Fruit fly (Drosophila melanogaster) whole organism, embryonic: ENCODE data around the gene eEF1alpha2.

Experiments used
- Adf1 ChIP-seq: fragments of 200-800 bp; sonication (Bioruptor generic); IDR thresholded peaks from 2 replicates; pipeline ENCODE4 v1.3.6; 2022; ENCODE audit warnings: missing biosample characterization, missing genetic modification characterization
- BEAF-32 ChIP-seq: fragments of 200-800 bp; sonication (Bioruptor generic); optimal IDR thresholded peaks from 3 replicates; lab custom pipeline; 2017; ENCODE audit warnings: missing biosample characterization, missing genetic modification characterization, mild to moderate bottlenecking, moderate library complexity, missing genetic modification reagents
- BtbVII ChIP-seq: fragments of 200-800 bp; sonication (Bioruptor generic); optimal IDR thresholded peaks from 3 replicates; lab custom pipeline; 2017; ENCODE audit warnings: missing biosample characterization, mild to moderate bottlenecking, missing genetic modification characterization
- CG10431 ChIP-seq: fragments of 200-800 bp; sonication (Bioruptor generic); optimal IDR thresholded peaks from 3 replicates; lab custom pipeline; 2018; ENCODE audit warnings: missing biosample characterization, mild to moderate bottlenecking, missing genetic modification characterization
- CG11085 ChIP-seq: fragments of 200-800 bp; sonication (Bioruptor generic); IDR thresholded peaks from 2 replicates; pipeline ENCODE4 v1.3.6; 2022; ENCODE audit warnings: missing biosample characterization, missing genetic modification characterization
- CG11456 ChIP-seq: fragments of 200-800 bp; sonication (Bioruptor generic); IDR thresholded peaks from 3 replicates; pipeline ENCODE4 v1.3.6; 2022; ENCODE audit warnings: missing biosample characterization, missing genetic modification characterization
- CG12219 ChIP-seq: fragments of 200-800 bp; sonication (Bioruptor generic); optimal IDR thresholded peaks from 3 replicates; lab custom pipeline; 2018; ENCODE audit warnings: missing biosample characterization, mild to moderate bottlenecking, missing genetic modification characterization
- CG13424 ChIP-seq: fragments of 200-800 bp; sonication (Bioruptor generic); optimal IDR thresholded peaks from 2 replicates; lab custom pipeline; 2019; ENCODE audit warnings: missing biosample characterization, mild to moderate bottlenecking, missing genetic modification characterization, moderate library complexity
- CG17802 ChIP-seq: fragments of 200-800 bp; sonication (Bioruptor generic); optimal IDR thresholded peaks from 2 replicates; lab custom pipeline; 2018; ENCODE audit warnings: missing biosample characterization, mild to moderate bottlenecking, missing genetic modification characterization, moderate library complexity
- CG18599 ChIP-seq: fragments of 200-800 bp; sonication (Bioruptor generic); optimal IDR thresholded peaks from 3 replicates; lab custom pipeline; 2017; ENCODE audit warnings: missing biosample characterization, missing genetic modification characterization, mild to moderate bottlenecking, moderate library complexity, missing genetic modification reagents
- CG18764 ChIP-seq: fragments of 200-800 bp; sonication (Bioruptor generic); optimal IDR thresholded peaks from 3 replicates; lab custom pipeline; 2016; ENCODE audit warnings: missing biosample characterization, missing genetic modification characterization
- CG31441 ChIP-seq: fragments of 200-800 bp; sonication (Bioruptor generic); IDR thresholded peaks from 2 replicates; pipeline ENCODE4 v1.3.6; 2022; ENCODE audit warnings: missing biosample characterization, missing genetic modification characterization
- CG33557 ChIP-seq: fragments of 200-800 bp; sonication (Bioruptor generic); optimal IDR thresholded peaks from 2 replicates; lab custom pipeline; 2019; ENCODE audit warnings: missing biosample characterization, mild to moderate bottlenecking, missing genetic modification characterization, moderate library complexity
- CG3407 ChIP-seq: fragments of 200-800 bp; sonication (Bioruptor generic); optimal IDR thresholded peaks from 2 replicates; lab custom pipeline; 2018; ENCODE audit warnings: missing biosample characterization, mild to moderate bottlenecking, missing genetic modification characterization
- CG4617 ChIP-seq: fragments of 200-800 bp; sonication (Bioruptor generic); optimal IDR thresholded peaks from 3 replicates; lab custom pipeline; 2016; ENCODE audit warnings: missing biosample characterization, missing genetic modification characterization, borderline replicate concordance
- CG6654 ChIP-seq: fragments of 200-800 bp; sonication (Bioruptor generic); optimal IDR thresholded peaks from 2 replicates; lab custom pipeline; 2017; ENCODE audit warnings: missing biosample characterization, mild to moderate bottlenecking, missing genetic modification characterization
- CG7357 ChIP-seq: fragments of 200-800 bp; sonication (Bioruptor generic); IDR thresholded peaks from 3 replicates; pipeline ENCODE4 v1.3.6; 2022; ENCODE audit warnings: missing biosample characterization, missing genetic modification characterization
- CG7745 ChIP-seq: fragments of 200-800 bp; sonication (Bioruptor generic); optimal IDR thresholded peaks from 2 replicates; lab custom pipeline; 2018; ENCODE audit warnings: missing biosample characterization, mild to moderate bottlenecking, missing genetic modification characterization, moderate library complexity
- CG8388 ChIP-seq: fragments of 200-800 bp; sonication (Bioruptor generic); optimal IDR thresholded peaks from 2 replicates; lab custom pipeline; 2019; ENCODE audit warnings: missing biosample characterization, mild to moderate bottlenecking, missing genetic modification characterization, moderate library complexity
- CG9876 ChIP-seq: fragments of 200-800 bp; sonication (Bioruptor generic); optimal IDR thresholded peaks from 2 replicates; lab custom pipeline; 2016; ENCODE audit warnings: missing biosample characterization, missing genetic modification characterization
- D19B ChIP-seq: fragments of 200-800 bp; sonication (Bioruptor generic); optimal IDR thresholded peaks from 2 replicates; lab custom pipeline; 2017; ENCODE audit warnings: missing biosample characterization, mild to moderate bottlenecking, missing genetic modification characterization
- Deaf1 ChIP-seq: fragments of 200-800 bp; optimal IDR thresholded peaks from 3 replicates; lab custom pipeline; 2019; ENCODE audit warnings: missing biosample characterization, mild to moderate bottlenecking, missing genetic modification characterization, moderate library complexity
- Fer3 ChIP-seq: fragments of 200-800 bp; sonication (Bioruptor generic); optimal IDR thresholded peaks from 2 replicates; lab custom pipeline; 2018; ENCODE audit warnings: missing biosample characterization, mild to moderate bottlenecking, missing genetic modification characterization, moderate library complexity
- HLH54F ChIP-seq: fragments of 200-800 bp; sonication (Bioruptor generic); optimal IDR thresholded peaks from 3 replicates; lab custom pipeline; 2016; ENCODE audit warnings: missing biosample characterization, missing genetic modification characterization
- Lim3 ChIP-seq: fragments of 200-800 bp; sonication (Bioruptor generic); IDR thresholded peaks from 2 replicates; pipeline ENCODE4 v1.3.6; 2022; ENCODE audit warnings: missing biosample characterization, missing genetic modification characterization
- Med ChIP-seq: fragments of 200-800 bp; sonication (Bioruptor generic); peaks from one replicate; lab custom pipeline; 2016; ENCODE audit warnings: missing biosample characterization, missing genetic modification characterization, mild to moderate bottlenecking, inconsistent platforms, moderate library complexity
- Mes4 ChIP-seq: fragments of 200-800 bp; sonication (Bioruptor generic); optimal IDR thresholded peaks from 2 replicates; lab custom pipeline; 2016; ENCODE audit warnings: missing biosample characterization, missing genetic modification characterization
- Oaz ChIP-seq: fragments of 200-800 bp; sonication (Bioruptor generic); IDR thresholded peaks from 2 replicates; pipeline ENCODE4 v1.3.6; 2022; ENCODE audit warnings: missing biosample characterization, missing genetic modification characterization
- Pdp1 ChIP-seq, 2 experiments: fragments of 200-800 bp; sonication (Bioruptor generic); optimal IDR thresholded peaks; 3 replicates each; lab custom pipeline; 2016; ENCODE audit warnings: missing biosample characterization in 2 of 2, missing genetic modification characterization in 2 of 2, mild to moderate bottlenecking in 1 of 2, moderate library complexity in 1 of 2
- Ravus ChIP-seq: fragments of 200-800 bp; sonication (Bioruptor generic); IDR thresholded peaks from 2 replicates; pipeline ENCODE4 v1.3.6; 2022; ENCODE audit warnings: missing biosample characterization, missing genetic modification characterization
- bab2 ChIP-seq: fragments of 200-800 bp; sonication (Bioruptor generic); optimal IDR thresholded peaks from 2 replicates; lab custom pipeline; 2016; ENCODE audit warnings: missing biosample characterization, missing genetic modification characterization
- bcd ChIP-seq: fragments of 200-800 bp; sonication (Bioruptor generic); optimal IDR thresholded peaks from 2 replicates; lab custom pipeline; 2017; ENCODE audit warnings: missing biosample characterization, mild to moderate bottlenecking, missing genetic modification characterization
- dan ChIP-seq: fragments of 200-800 bp; sonication (Bioruptor generic); IDR thresholded peaks from 2 replicates; pipeline ENCODE4 v1.3.6; 2022; ENCODE audit warnings: missing biosample characterization, missing genetic modification characterization
- danr ChIP-seq: fragments of 200-800 bp; sonication (Bioruptor generic); IDR thresholded peaks from 2 replicates; pipeline ENCODE4 v1.3.6; 2022; ENCODE audit warnings: missing biosample characterization, missing genetic modification characterization
- dm ChIP-seq: fragments of 200-800 bp; sonication (Bioruptor generic); optimal IDR thresholded peaks from 3 replicates; lab custom pipeline; 2016; ENCODE audit warnings: missing biosample characterization, missing genetic modification characterization
- fd3F ChIP-seq: fragments of 200-800 bp; sonication (Bioruptor generic); optimal IDR thresholded peaks from 2 replicates; lab custom pipeline; 2018; ENCODE audit warnings: missing biosample characterization, mild to moderate bottlenecking, missing genetic modification characterization, moderate library complexity
- fd64A ChIP-seq: fragments of 200-800 bp; sonication (Bioruptor generic); optimal IDR thresholded peaks from 3 replicates; lab custom pipeline; 2018; ENCODE audit warnings: missing biosample characterization, mild to moderate bottlenecking, missing genetic modification characterization
- h ChIP-seq: fragments of >200 bp; optimal IDR thresholded peaks from 2 replicates; lab custom pipeline; 2017
- jigr1 ChIP-seq: fragments of 200-800 bp; sonication (Bioruptor generic); IDR thresholded peaks from 3 replicates; pipeline ENCODE4 v1.3.6; 2022; ENCODE audit warnings: missing biosample characterization, missing genetic modification characterization
- jing ChIP-seq: fragments of 200-800 bp; sonication (Bioruptor generic); optimal IDR thresholded peaks from 2 replicates; lab custom pipeline; 2018; ENCODE audit warnings: missing biosample characterization, mild to moderate bottlenecking, missing genetic modification characterization
- lilli ChIP-seq: fragments of 200-800 bp; sonication (Bioruptor generic); optimal IDR thresholded peaks from 3 replicates; lab custom pipeline; 2016; ENCODE audit warnings: missing biosample characterization, missing genetic modification characterization
- luna ChIP-seq: fragments of 200-800 bp; sonication (Bioruptor generic); optimal IDR thresholded peaks from 2 replicates; lab custom pipeline; 2016; ENCODE audit warnings: missing biosample characterization, missing genetic modification characterization
- nom ChIP-seq: fragments of 200-800 bp; sonication (Bioruptor generic); optimal IDR thresholded peaks from 2 replicates; lab custom pipeline; 2017; ENCODE audit warnings: missing biosample characterization, missing genetic modification characterization, mild to moderate bottlenecking, moderate library complexity, missing genetic modification reagents
- otp ChIP-seq: fragments of 200-800 bp; sonication (Bioruptor generic); IDR thresholded peaks from 3 replicates; pipeline ENCODE4, ENCODE4 v1.3.6; 2022; ENCODE audit warnings: missing biosample characterization, missing genetic modification characterization
- psq ChIP-seq: fragments of 200-800 bp; sonication (Bioruptor generic); optimal IDR thresholded peaks from 2 replicates; lab custom pipeline; 2017; ENCODE audit warnings: missing biosample characterization, missing genetic modification characterization
- pum ChIP-seq: fragments of 200-800 bp; sonication (Bioruptor generic); optimal IDR thresholded peaks from 2 replicates; lab custom pipeline; 2016; ENCODE audit warnings: missing biosample characterization, missing genetic modification characterization
- seq ChIP-seq: fragments of 200-800 bp; sonication (Bioruptor generic); IDR thresholded peaks from 2 replicates; pipeline ENCODE4 v1.3.6; 2022; ENCODE audit warnings: missing biosample characterization, missing genetic modification characterization
- so ChIP-seq: fragments of 200-800 bp; sonication (Bioruptor generic); IDR thresholded peaks from 3 replicates; pipeline ENCODE4 v1.3.6; 2022; ENCODE audit warnings: missing biosample characterization, missing genetic modification characterization
- sqz ChIP-seq: fragments of 200-800 bp; sonication (Bioruptor generic); optimal IDR thresholded peaks from 3 replicates; lab custom pipeline; 2018; ENCODE audit warnings: missing biosample characterization, mild to moderate bottlenecking, missing genetic modification characterization
- tx ChIP-seq: fragments of 200-800 bp; sonication (Bioruptor generic); optimal IDR thresholded peaks from 2 replicates; lab custom pipeline; 2016; ENCODE audit warnings: missing biosample characterization, missing genetic modification characterization
- unc-4 ChIP-seq: fragments of 200-800 bp; sonication (Bioruptor generic); IDR thresholded peaks from 2 replicates; pipeline ENCODE4 v1.3.6; 2022; ENCODE audit warnings: missing biosample characterization, missing genetic modification characterization; ENCODE audit not compliant: partially characterized antibody

eEF1alpha2 gene

DNA sequence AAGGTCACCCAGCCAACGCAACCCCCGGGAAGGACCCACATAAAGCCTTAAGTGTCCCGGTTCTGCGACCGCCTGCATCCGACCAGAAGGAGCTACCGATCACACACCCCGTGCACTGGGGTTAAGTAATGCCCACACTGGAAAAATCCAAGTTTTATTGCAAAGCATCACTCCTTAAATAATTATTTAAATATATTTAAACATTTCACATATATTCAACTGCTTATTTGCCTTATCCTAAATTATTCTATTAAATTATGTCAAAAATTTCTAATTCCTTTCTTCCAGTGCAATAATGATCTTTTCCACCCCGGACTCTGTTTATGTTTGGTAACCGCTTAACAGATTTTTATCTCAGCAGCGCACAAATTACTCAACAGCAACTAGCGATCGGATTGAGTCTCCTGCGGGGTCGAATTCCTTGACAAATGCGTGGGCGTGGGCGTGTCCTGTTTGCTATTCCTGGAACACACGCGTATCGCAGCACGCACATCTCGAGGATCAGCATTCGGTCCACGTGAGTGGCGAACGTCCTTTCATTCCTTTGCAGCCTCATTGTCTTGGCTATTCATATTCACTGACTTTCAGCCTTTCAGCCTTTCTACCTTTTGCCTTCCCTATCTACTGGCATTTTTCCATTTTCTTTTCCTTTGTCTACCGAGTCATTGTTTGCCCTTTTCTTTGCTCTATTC lies 33.6 kb upstream of the eEF1alpha2 start (continued):
- TF ChIP-seq bab2 (no peak), tx (no peak), BEAF-32 (GFP tag; lab: Kevin White, UChicago) (no peak), Pdp1 (GFP tag; optimal IDR thresholded peaks at IDR 0.05; lab: Kevin White, UChicago) (no peak), CG18599 (GFP tag; lab: Kevin White, UChicago) (no peak), fd3F (GFP tag; lab: Kevin White, UChicago) (no peak), fd64A (GFP tag; lab: Kevin White, UChicago) (no peak), CG3407 (GFP tag; lab: Kevin White, UChicago) (peak; percentile 11), bcd (GFP tag; lab: Kevin White, UChicago) (peak; percentile 11), CG13424 (tag; lab: Kevin White, UChicago) (peak; percentile 30), lilli (GFP tag; lab: Kevin White, UChicago) (no peak), CG6654 (no peak), nom (no peak), dan (GFP tag; lab: Robert Waterston, UW) (peak; percentile 71), pum (GFP tag; lab: Kevin White, UChicago) (no peak), psq (GFP tag; lab: Kevin White, UChicago) (no peak), CG8388 (GFP tag; lab: Kevin White, UChicago) (peak; percentile 48), CG11456 (no peak), CG4617 (GFP tag; lab: Kevin White, UChicago) (no peak), dm (GFP tag; lab: Kevin White, UChicago) (no peak), luna (GFP tag; lab: Kevin White, UChicago) (no peak), CG7357 (GFP tag; lab: Robert Waterston, UW) (no peak), CG9876 (GFP tag; lab: Kevin White, UChicago) (no peak), CG10431 (no peak), Oaz (no peak), BtbVII (GFP tag; lab: Kevin White, UChicago) (no peak), jing (GFP tag; lab: Kevin White, UChicago) (no peak), seq (no peak), otp (peak; percentile 73), Fer3 (tag; lab: Kevin White, UChicago) (no peak), CG17802 (tag; lab: Kevin White, UChicago) (no peak), sqz (no peak), Lim3 (GFP tag; lab: Robert Waterston, UW) (no peak), Ravus (GFP tag; lab: Robert Waterston, UW) (no peak), CG31441 (peak; percentile 63), h (lab: Kevin White, UChicago) (no peak), CG12219 (GFP tag; lab: Kevin White, UChicago) (peak; percentile 6), jigr1 (GFP tag; lab: Robert Waterston, UW) (no peak), D19B (GFP tag; lab: Kevin White, UChicago) (no peak), Med (GFP tag; lab: Kevin White, UChicago) (no peak), Mes4 (GFP tag; lab: Kevin White, UChicago) (no peak), HLH54F (GFP tag; lab: Kevin White, UChicago) (no peak), CG7745 (tag; lab: Kevin White, UChicago) (peak; percentile 64), so (GFP tag; lab: Robert Waterston, UW) (no peak), CG18764 (GFP tag; lab: Kevin White, UChicago) (no peak), danr (GFP tag; lab: Robert Waterston, UW) (no peak), CG11085 (GFP tag; lab: Robert Waterston, UW) (no peak), Deaf1 (tag; lab: Kevin White, UChicago) (no peak), CG33557 (peak; percentile 76), unc-4 (GFP tag; lab: Robert Waterston, UW) (no peak), Adf1 (GFP tag; lab: Robert Waterston, UW) (no peak)
